Fruit fly (Drosophila melanogaster) whole organism, embryonic: Measurements from ENCODE around the gene CG4497.

Experiments used
- Antp ChIP-seq: fragments of 200-800 bp; sonication (Bioruptor generic); optimal IDR thresholded peaks from 3 replicates; lab custom pipeline; 2016; ENCODE audit warnings: missing biosample characterization, missing genetic modification characterization
- Bdp1 ChIP-seq: fragments of 200-800 bp; sonication (Bioruptor generic); optimal IDR thresholded peaks from 3 replicates; lab custom pipeline; 2016; ENCODE audit warnings: missing biosample characterization, missing genetic modification characterization
- CG10543 ChIP-seq: fragments of 200-800 bp; sonication (Bioruptor generic); optimal IDR thresholded peaks from 3 replicates; lab custom pipeline; 2017; ENCODE audit warnings: missing biosample characterization, mild to moderate bottlenecking, missing genetic modification characterization, moderate library complexity
- CG12391 ChIP-seq: fragments of 200-800 bp; sonication (Bioruptor generic); optimal IDR thresholded peaks from 3 replicates; lab custom pipeline; 2018; ENCODE audit warnings: missing biosample characterization, mild to moderate bottlenecking, missing genetic modification characterization, moderate library complexity
- CG12744 ChIP-seq: fragments of 200-800 bp; sonication (Bioruptor generic); optimal IDR thresholded peaks from 2 replicates; lab custom pipeline; 2016; ENCODE audit warnings: missing biosample characterization, missing genetic modification characterization
- CG15073 ChIP-seq: fragments of 200-800 bp; sonication (Bioruptor generic); optimal IDR thresholded peaks from 2 replicates; lab custom pipeline; 2016; ENCODE audit warnings: missing biosample characterization, missing genetic modification characterization
- CG1603 ChIP-seq: fragments of 200-800 bp; sonication (Bioruptor generic); optimal IDR thresholded peaks from 2 replicates; lab custom pipeline; 2019; ENCODE audit warnings: missing biosample characterization, mild to moderate bottlenecking, missing genetic modification characterization, moderate library complexity
- CG1647 ChIP-seq: fragments of 200-800 bp; sonication (Bioruptor generic); optimal IDR thresholded peaks from 3 replicates; lab custom pipeline; 2016; ENCODE audit warnings: missing biosample characterization, missing genetic modification characterization
- CG16813 ChIP-seq: fragments of 200-800 bp; sonication (Bioruptor generic); IDR thresholded peaks from 3 replicates; pipeline ENCODE4 v1.3.6; 2022; ENCODE audit warnings: missing biosample characterization, missing genetic modification characterization; ENCODE audit not compliant: partially characterized antibody
- CG17568 ChIP-seq: fragments of 200-800 bp; sonication (Bioruptor generic); optimal IDR thresholded peaks from 2 replicates; lab custom pipeline; 2018; ENCODE audit warnings: missing biosample characterization, mild to moderate bottlenecking, missing genetic modification characterization, moderate library complexity
- CG18599 ChIP-seq: fragments of 200-800 bp; sonication (Bioruptor generic); optimal IDR thresholded peaks from 3 replicates; lab custom pipeline; 2017; ENCODE audit warnings: missing biosample characterization, missing genetic modification characterization, mild to moderate bottlenecking, moderate library complexity, missing genetic modification reagents
- CG18619 ChIP-seq: fragments of 200-800 bp; sonication (Bioruptor generic); optimal IDR thresholded peaks from 3 replicates; lab custom pipeline; 2017; ENCODE audit warnings: missing biosample characterization, mild to moderate bottlenecking, missing genetic modification characterization
- CG2120 ChIP-seq: fragments of 200-800 bp; sonication (Bioruptor generic); optimal IDR thresholded peaks from 3 replicates; lab custom pipeline; 2016; ENCODE audit warnings: missing biosample characterization, missing genetic modification characterization
- CG2712 ChIP-seq: fragments of 200-800 bp; optimal IDR thresholded peaks from 3 replicates; lab custom pipeline; 2019; ENCODE audit warnings: missing biosample characterization, mild to moderate bottlenecking, missing genetic modification characterization, moderate library complexity
- CG31224 ChIP-seq: fragments of 200-800 bp; sonication (Bioruptor generic); IDR thresholded peaks from 2 replicates; pipeline ENCODE4 v1.3.6; 2022; ENCODE audit warnings: missing biosample characterization, missing genetic modification characterization
- CG34422 ChIP-seq: fragments of 200-800 bp; sonication (Bioruptor generic); IDR thresholded peaks from 3 replicates; pipeline ENCODE4 v1.3.6; 2022; ENCODE audit warnings: missing biosample characterization, missing genetic modification characterization
- CG4360 ChIP-seq: fragments of 200-800 bp; sonication (Bioruptor generic); IDR thresholded peaks from 2 replicates; pipeline ENCODE4 v1.3.6; 2022; ENCODE audit warnings: missing biosample characterization, missing genetic modification characterization
- Ets65A ChIP-seq: fragments of 200-800 bp; sonication (Bioruptor generic); peaks from one replicate; lab custom pipeline; 2016; ENCODE audit warnings: missing biosample characterization, missing genetic modification characterization
- Hr78 ChIP-seq, 2 experiments: fragments of 200-800 bp in 1 of 2; fragments of >200 bp in 1 of 2; sonication (Bioruptor generic) in 1 of 2; optimal IDR thresholded peaks; 2 replicates each; lab custom pipeline; 2017 to 2019; ENCODE audit warnings: missing biosample characterization in 2 of 2, missing genetic modification characterization in 2 of 2, mild to moderate bottlenecking in 1 of 2, moderate library complexity in 1 of 2
- Myb ChIP-seq: fragments of 200-800 bp; sonication (Bioruptor generic); optimal IDR thresholded peaks from 2 replicates; lab custom pipeline; 2016; ENCODE audit warnings: missing biosample characterization, missing genetic modification characterization
- NK7.1 ChIP-seq: fragments of 200-800 bp; sonication (Bioruptor generic); optimal IDR thresholded peaks from 3 replicates; lab custom pipeline; 2016; ENCODE audit warnings: missing biosample characterization, missing genetic modification characterization
- Oaz ChIP-seq: fragments of 200-800 bp; sonication (Bioruptor generic); IDR thresholded peaks from 2 replicates; pipeline ENCODE4 v1.3.6; 2022; ENCODE audit warnings: missing biosample characterization, missing genetic modification characterization
- Pdp1 ChIP-seq, 2 experiments: fragments of 200-800 bp; sonication (Bioruptor generic); optimal IDR thresholded peaks; 3 replicates each; lab custom pipeline; 2016; ENCODE audit warnings: missing biosample characterization in 2 of 2, missing genetic modification characterization in 2 of 2, mild to moderate bottlenecking in 1 of 2, moderate library complexity in 1 of 2
- Six4 ChIP-seq: fragments of 200-800 bp; sonication (Bioruptor generic); optimal IDR thresholded peaks from 2 replicates; lab custom pipeline; 2016; ENCODE audit warnings: missing biosample characterization, missing genetic modification characterization
- Trl ChIP-seq, 3 experiments: fragments of >200 bp in 2 of 3; fragments of 200-800 bp in 1 of 3; sonication (Bioruptor generic) in 1 of 3; optimal IDR thresholded peaks; 2 replicates in 1 of 3; 3 replicates in 2 of 3; lab custom pipeline; 2016 to 2017; ENCODE audit warnings: missing biosample characterization in 1 of 3, missing genetic modification characterization in 1 of 3
- Xrp1 ChIP-seq: fragments of 200-800 bp; sonication (Bioruptor generic); IDR thresholded peaks from 2 replicates; pipeline ENCODE4 v1.3.6; 2022; ENCODE audit warnings: missing biosample characterization, missing genetic modification characterization
- cg ChIP-seq: fragments of 200-800 bp; sonication (Bioruptor generic); optimal IDR thresholded peaks from 3 replicates; lab custom pipeline; 2019; ENCODE audit warnings: missing biosample characterization, mild to moderate bottlenecking, missing genetic modification characterization, moderate library complexity
- chif ChIP-seq, 2 experiments: fragments of 200-800 bp; sonication (Bioruptor generic); optimal IDR thresholded peaks; 3 replicates each; lab custom pipeline; 2016; ENCODE audit warnings: missing biosample characterization in 2 of 2, missing genetic modification characterization in 2 of 2
- chm ChIP-seq: fragments of 200-800 bp; sonication (Bioruptor generic); IDR thresholded peaks from 2 replicates; pipeline ENCODE4 v1.3.6; 2022; ENCODE audit warnings: missing biosample characterization, missing genetic modification characterization
- corto ChIP-seq: fragments of 200-800 bp; sonication (Bioruptor generic); optimal IDR thresholded peaks from 2 replicates; lab custom pipeline; 2016; ENCODE audit warnings: missing biosample characterization, mild to moderate bottlenecking, missing genetic modification characterization, moderate library complexity
- crc ChIP-seq: fragments of 200-800 bp; sonication (Bioruptor generic); optimal IDR thresholded peaks from 2 replicates; lab custom pipeline; 2016; ENCODE audit warnings: missing biosample characterization, missing genetic modification characterization
- dan ChIP-seq: fragments of 200-800 bp; sonication (Bioruptor generic); IDR thresholded peaks from 2 replicates; pipeline ENCODE4 v1.3.6; 2022; ENCODE audit warnings: missing biosample characterization, missing genetic modification characterization
- danr ChIP-seq: fragments of 200-800 bp; sonication (Bioruptor generic); IDR thresholded peaks from 2 replicates; pipeline ENCODE4 v1.3.6; 2022; ENCODE audit warnings: missing biosample characterization, missing genetic modification characterization
- esg ChIP-seq: fragments of 200-800 bp; sonication (Bioruptor generic); conservative IDR thresholded peaks from 2 replicates; pipeline ENCODE4 v1.3.6; 2022; ENCODE audit warnings: missing biosample characterization, missing genetic modification characterization
- eve ChIP-seq, 2 experiments: fragments of >200 bp; optimal IDR thresholded peaks; 2 replicates each; lab custom pipeline; 2017; ENCODE audit warnings: missing biosample characterization in 2 of 2, missing genetic modification characterization in 2 of 2
- fd96Cb ChIP-seq: fragments of 200-800 bp; sonication (Bioruptor generic); optimal IDR thresholded peaks from 2 replicates; lab custom pipeline; 2018; ENCODE audit warnings: missing biosample characterization, mild to moderate bottlenecking, missing genetic modification characterization, moderate library complexity
- gem ChIP-seq: fragments of 200-800 bp; sonication (Bioruptor generic); optimal IDR thresholded peaks from 2 replicates; lab custom pipeline; 2019; ENCODE audit warnings: missing biosample characterization, mild to moderate bottlenecking, missing genetic modification characterization, moderate library complexity
- gro ChIP-seq: fragments of 200-800 bp; sonication (Bioruptor generic); optimal IDR thresholded peaks from 2 replicates; lab custom pipeline; 2016; ENCODE audit warnings: missing biosample characterization, missing genetic modification characterization
- gsb ChIP-seq: fragments of 200-800 bp; sonication (Bioruptor generic); IDR thresholded peaks from 2 replicates; pipeline ENCODE4 v1.3.6; 2022; ENCODE audit warnings: missing biosample characterization, missing genetic modification characterization
- kah ChIP-seq: fragments of 200-800 bp; sonication (Bioruptor generic); optimal IDR thresholded peaks from 2 replicates; lab custom pipeline; 2018; ENCODE audit warnings: missing biosample characterization, mild to moderate bottlenecking, missing genetic modification characterization
- kay ChIP-seq: fragments of 200-800 bp; sonication (Bioruptor generic); optimal IDR thresholded peaks from 2 replicates; lab custom pipeline; 2016; ENCODE audit warnings: missing biosample characterization, missing genetic modification characterization
- mld ChIP-seq: fragments of 200-800 bp; sonication (Bioruptor generic); IDR thresholded peaks from 3 replicates; pipeline ENCODE4 v1.3.6; 2022; ENCODE audit warnings: missing biosample characterization, missing genetic modification characterization; ENCODE audit not compliant: partially characterized antibody
- odd ChIP-seq: fragments of 200-800 bp; sonication (Bioruptor generic); optimal IDR thresholded peaks from 2 replicates; lab custom pipeline; 2017; ENCODE audit warnings: missing biosample characterization, mild to moderate bottlenecking, missing genetic modification characterization
- sima ChIP-seq: fragments of 200-800 bp; sonication (Bioruptor generic); optimal IDR thresholded peaks from 2 replicates; lab custom pipeline; 2016; ENCODE audit warnings: missing biosample characterization, missing genetic modification characterization
- so ChIP-seq: fragments of 200-800 bp; sonication (Bioruptor generic); IDR thresholded peaks from 3 replicates; pipeline ENCODE4 v1.3.6; 2022; ENCODE audit warnings: missing biosample characterization, missing genetic modification characterization
- sr ChIP-seq: fragments of 200-800 bp; sonication (Bioruptor generic); IDR thresholded peaks from 3 replicates; pipeline ENCODE4 v1.3.6; 2022; ENCODE audit warnings: missing biosample characterization, missing genetic modification characterization
- stc ChIP-seq: fragments of 200-800 bp; sonication (Bioruptor generic); IDR thresholded peaks from 2 replicates; pipeline ENCODE4 v1.3.6; 2022; ENCODE audit warnings: missing biosample characterization, missing genetic modification characterization
- tx ChIP-seq: fragments of 200-800 bp; sonication (Bioruptor generic); optimal IDR thresholded peaks from 2 replicates; lab custom pipeline; 2016; ENCODE audit warnings: missing biosample characterization, missing genetic modification characterization
- unpg ChIP-seq: fragments of 200-800 bp; sonication (Bioruptor generic); optimal IDR thresholded peaks from 3 replicates; lab custom pipeline; 2018; ENCODE audit warnings: missing biosample characterization, mild to moderate bottlenecking, missing genetic modification characterization, moderate library complexity
- zf30C ChIP-seq: fragments of 200-800 bp; sonication (Bioruptor generic); optimal IDR thresholded peaks from 3 replicates; lab custom pipeline; 2018; ENCODE audit warnings: missing biosample characterization, mild to moderate bottlenecking, missing genetic modification characterization

The CG4497 gene

DNA sequence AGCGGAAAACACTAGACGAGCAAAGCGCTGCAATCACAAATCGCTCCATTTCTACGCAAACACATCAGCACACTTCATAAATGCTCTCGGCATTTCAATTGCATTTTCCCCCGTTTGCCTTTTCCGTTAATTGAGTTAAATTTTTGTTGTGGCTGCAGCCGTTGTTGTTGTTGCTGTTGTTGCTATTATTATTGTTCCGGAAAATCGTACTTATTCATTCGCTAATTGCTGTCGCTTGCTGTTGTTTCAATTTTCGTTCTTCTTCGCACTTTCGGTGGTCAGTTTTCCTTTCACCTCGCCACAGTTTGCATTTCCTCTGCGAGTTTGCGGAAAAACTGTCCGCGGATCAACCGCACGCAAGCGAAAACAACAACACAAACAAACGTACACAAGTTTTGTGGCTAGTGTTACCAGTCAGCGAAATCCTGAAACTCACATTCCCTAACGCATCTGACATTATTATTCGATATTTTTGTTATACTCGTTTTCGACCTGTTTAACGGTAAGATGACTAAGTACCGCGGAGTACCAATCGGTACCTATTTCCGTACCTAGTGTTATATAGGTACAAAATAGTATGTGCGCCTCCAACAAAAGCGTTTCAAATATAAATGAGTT, 25.4 kb upstream of the CG4497 start, which contains the start of gene CG13784 (continued):
- peak; percentile 1 for TF ChIP-seq Bdp1

DNA sequence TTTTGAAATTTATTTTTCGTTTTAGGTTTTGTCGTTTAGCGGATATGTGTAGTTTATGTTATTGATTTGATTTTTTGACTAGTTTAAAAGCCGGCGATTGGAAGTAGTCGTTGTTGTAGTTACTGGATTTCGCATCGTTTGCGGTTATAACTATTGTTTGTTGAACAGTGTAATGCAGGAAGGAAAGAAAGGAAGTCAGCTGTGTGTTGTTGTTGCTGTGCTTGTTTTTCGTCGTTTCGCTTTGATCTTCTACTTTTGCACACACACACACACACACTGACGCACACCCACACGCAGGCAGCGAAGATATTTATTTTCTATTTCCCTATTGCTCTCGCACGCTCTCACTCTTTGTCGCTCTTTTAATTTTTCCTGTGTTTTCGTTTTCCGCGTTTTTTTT, 24.8 kb upstream of the CG4497 start:
- TF ChIP-seq chm (GFP tag; lab: Robert Waterston, UW) (no peak), Pdp1 (GFP tag; optimal IDR thresholded peaks at IDR 0.05; lab: Kevin White, UChicago) (no peak), tx (GFP tag; lab: Kevin White, UChicago) (no peak), unpg (GFP tag; lab: Kevin White, UChicago) (peak; percentile 5), zf30C (GFP tag; lab: Kevin White, UChicago) (peak; percentile 60), gem (peak; percentile 10), danr (GFP tag; lab: Robert Waterston, UW) (no peak), Hr78 (GFP tag; optimal IDR thresholded peaks at IDR 0.05; lab: Kevin White, UChicago) (no peak), cg (peak; percentile 67), CG2120 (GFP tag; lab: Kevin White, UChicago) (no peak), esg (GFP tag; lab: Robert Waterston, UW) (no peak), Six4 (GFP tag; lab: Kevin White, UChicago) (no peak), chif (GFP tag; optimal IDR thresholded peaks at IDR 0.05; lab: Kevin White, UChicago) (no peak), CG16813 (no peak), stc (GFP tag; lab: Robert Waterston, UW) (no peak), mld (GFP tag; lab: Robert Waterston, UW) (0 out of 3 replicates have a peak, but pooled peaks have one; percentile 11), Antp (GFP tag; lab: Kevin White, UChicago) (no peak), corto (GFP tag; lab: Kevin White, UChicago) (no peak), CG1603 (tag; lab: Kevin White, UChicago) (peak; percentile 1), eve (GFP tag; optimal IDR thresholded peaks at IDR 0.05; lab: Kevin White, UChicago) (peak in 1 of 2 experiments; percentile 58), Oaz (GFP tag; lab: Robert Waterston, UW) (no peak), CG12391 (peak; percentile 8), odd (GFP tag; lab: Kevin White, UChicago) (no peak), sr (GFP tag; lab: Robert Waterston, UW) (peak; percentile 46; the same call in 1 of the 3 replicates), gro (GFP tag; lab: Kevin White, UChicago) (no peak), CG15073 (GFP tag; lab: Kevin White, UChicago) (no peak), so (GFP tag; lab: Robert Waterston, UW) (no peak), NK7.1 (no peak), dan (no peak), CG34422 (no peak), kay (no peak), Trl (optimal IDR thresholded peaks at IDR 0.05; lab: Kevin White, UChicago) (peak; percentile 45 to 62), Trl (GFP tag; optimal IDR thresholded peaks at IDR 0.05; lab: Kevin White, UChicago) (no peak), CG4360 (GFP tag; lab: Robert Waterston, UW) (peak; percentile 73), gsb (GFP tag; lab: Robert Waterston, UW) (no peak), Xrp1 (GFP tag; lab: Robert Waterston, UW) (no peak)

DNA sequence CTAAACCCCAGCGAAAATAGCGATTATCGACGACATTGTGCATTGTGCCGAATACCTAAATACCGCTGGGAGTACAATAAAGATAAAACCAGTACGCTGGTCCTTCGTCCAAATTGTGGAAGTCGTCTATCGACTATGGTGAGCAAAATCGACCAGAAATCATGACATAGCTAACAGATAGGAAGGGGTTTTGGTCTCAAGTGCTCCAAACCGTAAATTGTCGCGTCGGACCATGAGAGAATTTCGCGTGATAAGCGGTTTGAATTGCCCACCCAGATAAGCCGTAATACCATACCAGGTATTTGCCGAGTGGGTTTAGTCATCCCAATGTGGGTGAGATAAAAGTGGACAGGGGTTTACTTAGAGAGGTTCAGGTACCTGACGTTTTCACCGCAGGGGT, 23.5 kb upstream of the CG4497 start:
- TF ChIP-seq sima (GFP tag; lab: Kevin White, UChicago) (no peak), CG12744 (GFP tag; lab: Kevin White, UChicago) (no peak), CG18619 (GFP tag; lab: Kevin White, UChicago) (no peak), CG1647 (no peak), kah (GFP tag; lab: Kevin White, UChicago) (no peak), CG18599 (peak; percentile 39), Myb (GFP tag; lab: Kevin White, UChicago) (no peak), CG10543 (peak; percentile 21), CG31224 (no peak), crc (GFP tag; lab: Kevin White, UChicago) (no peak), CG17568 (GFP tag; lab: Kevin White, UChicago) (no peak), fd96Cb (no peak), Ets65A (GFP tag; lab: Kevin White, UChicago) (peak; percentile 24), CG2712 (no peak)
